Fruit fly (Drosophila melanogaster) whole organism, embryonic: ENCODE data around the gene APP-BP1.

Experiments used
- ATbp ChIP-seq: fragments of 200-800 bp; sonication (Bioruptor generic); optimal IDR thresholded peaks from 2 replicates; lab custom pipeline; 2017; ENCODE audit warnings: missing biosample characterization, mild to moderate bottlenecking, missing genetic modification characterization, missing genetic modification reagents
- Aef1 ChIP-seq: fragments of 200-800 bp; sonication (Bioruptor generic); IDR thresholded peaks from 3 replicates; pipeline ENCODE4 v1.3.6; 2022; ENCODE audit warnings: missing biosample characterization, missing genetic modification characterization
- Antp ChIP-seq: fragments of 200-800 bp; sonication (Bioruptor generic); optimal IDR thresholded peaks from 3 replicates; lab custom pipeline; 2016; ENCODE audit warnings: missing biosample characterization, missing genetic modification characterization
- CG10209 ChIP-seq: fragments of 200-800 bp; sonication (Bioruptor generic); optimal IDR thresholded peaks from 3 replicates; lab custom pipeline; 2017; ENCODE audit warnings: missing biosample characterization, mild to moderate bottlenecking, missing genetic modification characterization, missing genetic modification reagents
- CG10462 ChIP-seq: fragments of 200-800 bp; sonication (Bioruptor generic); optimal IDR thresholded peaks from 2 replicates; lab custom pipeline; 2016; ENCODE audit warnings: missing biosample characterization, missing genetic modification characterization
- CG11456 ChIP-seq: fragments of 200-800 bp; sonication (Bioruptor generic); IDR thresholded peaks from 3 replicates; pipeline ENCODE4 v1.3.6; 2022; ENCODE audit warnings: missing biosample characterization, missing genetic modification characterization
- CG12299 ChIP-seq: fragments of 200-800 bp; sonication (Bioruptor generic); optimal IDR thresholded peaks from 2 replicates; lab custom pipeline; 2018; ENCODE audit warnings: missing biosample characterization, mild to moderate bottlenecking, missing genetic modification characterization
- CG14441 ChIP-seq: fragments of 200-800 bp; sonication (Bioruptor generic); IDR thresholded peaks from 2 replicates; pipeline ENCODE4 v1.3.6; 2022; ENCODE audit warnings: missing biosample characterization, missing genetic modification characterization
- CG15073 ChIP-seq: fragments of 200-800 bp; sonication (Bioruptor generic); optimal IDR thresholded peaks from 2 replicates; lab custom pipeline; 2016; ENCODE audit warnings: missing biosample characterization, missing genetic modification characterization
- CG15514 ChIP-seq: fragments of 200-800 bp; sonication (Bioruptor generic); optimal IDR thresholded peaks from 3 replicates; lab custom pipeline; 2017; ENCODE audit warnings: missing biosample characterization, missing genetic modification characterization, mild to moderate bottlenecking, moderate library complexity, missing genetic modification reagents
- CG1647 ChIP-seq: fragments of 200-800 bp; sonication (Bioruptor generic); optimal IDR thresholded peaks from 3 replicates; lab custom pipeline; 2016; ENCODE audit warnings: missing biosample characterization, missing genetic modification characterization
- CG17359 ChIP-seq: fragments of 200-800 bp; sonication (Bioruptor generic); optimal IDR thresholded peaks from 3 replicates; lab custom pipeline; 2018; ENCODE audit warnings: missing biosample characterization, mild to moderate bottlenecking, missing genetic modification characterization, moderate library complexity
- CG17829 ChIP-seq: fragments of 200-800 bp; optimal IDR thresholded peaks from 2 replicates; lab custom pipeline; 2019; ENCODE audit warnings: missing biosample characterization, mild to moderate bottlenecking, missing genetic modification characterization, moderate library complexity
- CG1832 ChIP-seq: fragments of 200-800 bp; sonication (Bioruptor generic); optimal IDR thresholded peaks from 2 replicates; lab custom pipeline; 2017; ENCODE audit warnings: missing biosample characterization, mild to moderate bottlenecking, missing genetic modification characterization, inconsistent platforms
- CG2678 ChIP-seq: fragments of 200-800 bp; sonication (Bioruptor generic); optimal IDR thresholded peaks from 3 replicates; lab custom pipeline; 2019; ENCODE audit warnings: missing biosample characterization, mild to moderate bottlenecking, missing genetic modification characterization, moderate library complexity
- CG2889 ChIP-seq: fragments of 200-800 bp; sonication (Bioruptor generic); IDR thresholded peaks from 3 replicates; pipeline ENCODE4 v1.3.6; 2022; ENCODE audit warnings: missing biosample characterization, missing genetic modification characterization
- CG31441 ChIP-seq: fragments of 200-800 bp; sonication (Bioruptor generic); IDR thresholded peaks from 2 replicates; pipeline ENCODE4 v1.3.6; 2022; ENCODE audit warnings: missing biosample characterization, missing genetic modification characterization
- CG32532 ChIP-seq: fragments of 200-800 bp; sonication (Bioruptor generic); IDR thresholded peaks from 2 replicates; pipeline ENCODE4 v1.3.6; 2022; ENCODE audit warnings: missing biosample characterization, missing genetic modification characterization
- CG33557 ChIP-seq: fragments of 200-800 bp; sonication (Bioruptor generic); optimal IDR thresholded peaks from 2 replicates; lab custom pipeline; 2019; ENCODE audit warnings: missing biosample characterization, mild to moderate bottlenecking, missing genetic modification characterization, moderate library complexity
- CG4707 ChIP-seq: fragments of 200-800 bp; sonication (Bioruptor generic); optimal IDR thresholded peaks from 2 replicates; lab custom pipeline; 2018; ENCODE audit warnings: missing biosample characterization, mild to moderate bottlenecking, missing genetic modification characterization, moderate library complexity
- CG9215 ChIP-seq: fragments of 200-800 bp; sonication (Bioruptor generic); IDR thresholded peaks from 2 replicates; pipeline ENCODE4 v1.3.6; 2022; ENCODE audit warnings: missing biosample characterization, missing genetic modification characterization
- CG9437 ChIP-seq: fragments of 200-800 bp; sonication (Bioruptor generic); optimal IDR thresholded peaks from 2 replicates; lab custom pipeline; 2018; ENCODE audit warnings: missing biosample characterization, mild to moderate bottlenecking, missing genetic modification characterization
- Dip2 ChIP-seq: fragments of 200-800 bp; sonication (Bioruptor generic); IDR thresholded peaks from 2 replicates; pipeline ENCODE4 v1.3.6; 2022; ENCODE audit warnings: missing biosample characterization, missing genetic modification characterization
- Elba2 ChIP-seq: fragments of 200-800 bp; sonication (Bioruptor generic); optimal IDR thresholded peaks from 3 replicates; lab custom pipeline; 2016; ENCODE audit warnings: missing biosample characterization, missing genetic modification characterization
- HLH4C ChIP-seq: fragments of 200-800 bp; sonication (Bioruptor generic); IDR thresholded peaks from 3 replicates; pipeline ENCODE4 v1.3.6; 2022; ENCODE audit warnings: missing biosample characterization, missing genetic modification characterization; ENCODE audit not compliant: partially characterized antibody
- Hr39 ChIP-seq: fragments of >200 bp; optimal IDR thresholded peaks from 2 replicates; lab custom pipeline; 2017
- Max ChIP-seq: fragments of 200-800 bp; sonication (Bioruptor generic); optimal IDR thresholded peaks from 2 replicates; lab custom pipeline; 2016; ENCODE audit warnings: missing biosample characterization, mild to moderate bottlenecking, missing genetic modification characterization
- Poxn ChIP-seq: fragments of 200-800 bp; sonication (Bioruptor generic); IDR thresholded peaks from 2 replicates; pipeline ENCODE4 v1.3.6; 2022; ENCODE audit warnings: missing biosample characterization, missing genetic modification characterization
- Taf1 ChIP-seq: fragments of 200-800 bp; sonication (Bioruptor generic); IDR thresholded peaks from 2 replicates; pipeline ENCODE4 v1.3.6; 2022; ENCODE audit warnings: missing biosample characterization, missing genetic modification characterization
- aop ChIP-seq: fragments of 200-800 bp; sonication (Bioruptor generic); IDR thresholded peaks from 2 replicates; pipeline ENCODE4 v1.3.6; 2022; ENCODE audit warnings: missing biosample characterization, missing genetic modification characterization
- bcd ChIP-seq: fragments of 200-800 bp; sonication (Bioruptor generic); optimal IDR thresholded peaks from 2 replicates; lab custom pipeline; 2017; ENCODE audit warnings: missing biosample characterization, mild to moderate bottlenecking, missing genetic modification characterization
- bigmax ChIP-seq: fragments of 200-800 bp; sonication (Bioruptor generic); optimal IDR thresholded peaks from 2 replicates; lab custom pipeline; 2018; ENCODE audit warnings: missing biosample characterization, mild to moderate bottlenecking, missing genetic modification characterization
- bsh ChIP-seq, 2 experiments: fragments of 200-800 bp; sonication (Bioruptor generic); optimal IDR thresholded peaks; 2 replicates each; lab custom pipeline; 2017 to 2018; ENCODE audit warnings: mild to moderate bottlenecking in 2 of 2, missing biosample characterization in 2 of 2, missing genetic modification characterization in 2 of 2, moderate library complexity in 1 of 2
- cg ChIP-seq: fragments of 200-800 bp; sonication (Bioruptor generic); optimal IDR thresholded peaks from 3 replicates; lab custom pipeline; 2019; ENCODE audit warnings: missing biosample characterization, mild to moderate bottlenecking, missing genetic modification characterization, moderate library complexity
- chinmo ChIP-seq: fragments of 200-800 bp; sonication (Bioruptor generic); IDR thresholded peaks from 4 replicates; pipeline ENCODE4 v1.3.6; 2022; ENCODE audit warnings: missing biosample characterization, missing genetic modification characterization; ENCODE audit not compliant: partially characterized antibody
- corto ChIP-seq: fragments of 200-800 bp; sonication (Bioruptor generic); optimal IDR thresholded peaks from 2 replicates; lab custom pipeline; 2016; ENCODE audit warnings: missing biosample characterization, mild to moderate bottlenecking, missing genetic modification characterization, moderate library complexity
- dmrt99B ChIP-seq: fragments of 200-800 bp; sonication (Bioruptor generic); optimal IDR thresholded peaks from 2 replicates; lab custom pipeline; 2018; ENCODE audit warnings: missing biosample characterization, mild to moderate bottlenecking, missing genetic modification characterization, moderate library complexity
- fru ChIP-seq: fragments of >200 bp; optimal IDR thresholded peaks from 2 replicates; lab custom pipeline; 2017
- ftz-f1 ChIP-seq: fragments of 200-800 bp; sonication (Bioruptor generic); optimal IDR thresholded peaks from 2 replicates; lab custom pipeline; 2016; ENCODE audit warnings: missing biosample characterization, missing genetic modification characterization
- gfzf ChIP-seq: fragments of 200-800 bp; sonication (Bioruptor generic); optimal IDR thresholded peaks from 2 replicates; lab custom pipeline; 2016; ENCODE audit warnings: missing biosample characterization, mild to moderate bottlenecking, missing genetic modification characterization, moderate library complexity
- gt ChIP-seq: fragments of 200-800 bp; sonication (Bioruptor generic); IDR thresholded peaks from 2 replicates; pipeline ENCODE4 v1.3.6; 2022; ENCODE audit warnings: missing biosample characterization, missing genetic modification characterization
- hth ChIP-seq: fragments of >200 bp; optimal IDR thresholded peaks from 2 replicates; lab custom pipeline; 2017; ENCODE audit warnings: inconsistent platforms
- insv ChIP-seq, 2 experiments: fragments of 200-800 bp; sonication (Bioruptor generic); optimal IDR thresholded peaks; 3 replicates each; lab custom pipeline; 2016 to 2018; ENCODE audit warnings: missing biosample characterization in 2 of 2, missing genetic modification characterization in 2 of 2
- ken ChIP-seq: fragments of 200-800 bp; sonication (Bioruptor generic); IDR thresholded peaks from 3 replicates; pipeline ENCODE4 v1.3.6; 2022; ENCODE audit warnings: missing biosample characterization, missing genetic modification characterization
- nau ChIP-seq: fragments of 200-800 bp; sonication (Bioruptor generic); optimal IDR thresholded peaks from 3 replicates; lab custom pipeline; 2017; ENCODE audit warnings: missing biosample characterization, mild to moderate bottlenecking, missing genetic modification characterization, missing genetic modification reagents
- nerfin-2 ChIP-seq: fragments of 200-800 bp; sonication (Bioruptor generic); IDR thresholded peaks from 2 replicates; pipeline ENCODE4 v1.3.6; 2022; ENCODE audit warnings: missing biosample characterization, missing genetic modification characterization; ENCODE audit not compliant: partially characterized antibody
- nom ChIP-seq: fragments of 200-800 bp; sonication (Bioruptor generic); optimal IDR thresholded peaks from 2 replicates; lab custom pipeline; 2017; ENCODE audit warnings: missing biosample characterization, missing genetic modification characterization, mild to moderate bottlenecking, moderate library complexity, missing genetic modification reagents
- pho ChIP-seq: fragments of 200-800 bp; sonication (Bioruptor generic); optimal IDR thresholded peaks from 2 replicates; lab custom pipeline; 2016; ENCODE audit warnings: missing biosample characterization, missing genetic modification characterization
- pita ChIP-seq: fragments of 200-800 bp; sonication (Bioruptor generic); optimal IDR thresholded peaks from 2 replicates; lab custom pipeline; 2017; ENCODE audit warnings: missing biosample characterization, mild to moderate bottlenecking, missing genetic modification characterization
- twi ChIP-seq: fragments of 200-800 bp; optimal IDR thresholded peaks from 2 replicates; lab custom pipeline; 2019; ENCODE audit warnings: missing biosample characterization, mild to moderate bottlenecking, missing genetic modification characterization, moderate library complexity

Gene APP-BP1

dm6 chr3L:11091943-11092609, 6.1 kb upstream of the APP-BP1 start (continued):
- TF ChIP-seq nau (GFP tag; lab: Kevin White, UChicago) (peak; percentile 47), gfzf (peak; percentile 21), ken (GFP tag; lab: Robert Waterston, UW) (peak; percentile 73), pho (GFP tag; lab: Kevin White, UChicago) (peak; percentile 48), bigmax (GFP tag; lab: Kevin White, UChicago) (no peak), Taf1 (GFP tag; lab: Robert Waterston, UW) (0 out of 2 replicates have a peak, but pooled peaks have one; percentile 21), Antp (GFP tag; lab: Kevin White, UChicago) (peak; percentile 63), bcd (GFP tag; lab: Kevin White, UChicago) (peak; percentile 43), Hr39 (lab: Kevin White, UChicago) (no peak), CG11456 (GFP tag; lab: Robert Waterston, UW) (peak; percentile 67; the same call in 2 of the 3 replicates), CG4707 (GFP tag; lab: Kevin White, UChicago) (no peak), CG1647 (GFP tag; lab: Kevin White, UChicago) (peak; percentile 67), CG32532 (0 out of 2 replicates have a peak, but pooled peaks have one; percentile 43), hth (lab: Kevin White, UChicago) (no peak), nerfin-2 (GFP tag; lab: Robert Waterston, UW) (no peak), bsh (GFP tag; optimal IDR thresholded peaks at IDR 0.05; lab: Kevin White, UChicago) (peak in 1 of 2 experiments; percentile 34), CG14441 (peak; percentile 7; the same call in 1 of the 2 replicates), gt (GFP tag; lab: Robert Waterston, UW) (no peak), CG15073 (no peak), Aef1 (GFP tag; lab: Robert Waterston, UW) (no peak; the same call in 2 of the 3 replicates), CG9437 (GFP tag; lab: Kevin White, UChicago) (peak; percentile 40), Dip2 (GFP tag; lab: Robert Waterston, UW) (no peak), twi (no peak), cg (GFP tag; lab: Kevin White, UChicago) (no peak), CG10209 (peak; percentile 34), insv (GFP tag; optimal IDR thresholded peaks at IDR 0.05; lab: Kevin White, UChicago) (peak in 1 of 2 experiments; percentile 33), Elba2 (GFP tag; lab: Kevin White, UChicago) (peak; percentile 27), CG33557 (GFP tag; lab: Kevin White, UChicago) (peak; percentile 22), fru (no peak), CG12299 (tag; lab: Kevin White, UChicago) (no peak), ATbp (GFP tag; lab: Kevin White, UChicago) (no peak), ftz-f1 (GFP tag; lab: Kevin White, UChicago) (peak; percentile 75), chinmo (GFP tag; lab: Robert Waterston, UW) (peak; percentile 94), dmrt99B (tag; lab: Kevin White, UChicago) (no peak), CG2889 (no peak), CG15514 (GFP tag; lab: Kevin White, UChicago) (peak; percentile 62), CG9215 (GFP tag; lab: Robert Waterston, UW) (0 out of 2 replicates have a peak, but pooled peaks have one; percentile 6), CG31441 (GFP tag; lab: Robert Waterston, UW) (no peak), aop (GFP tag; lab: Robert Waterston, UW) (no peak), CG2678 (tag; lab: Kevin White, UChicago) (no peak), HLH4C (no peak), CG1832 (GFP tag; lab: Kevin White, UChicago) (no peak), nom (peak; percentile 59), CG10462 (peak; percentile 43), CG17829 (tag; lab: Kevin White, UChicago) (peak; percentile 31), Poxn (GFP tag; lab: Robert Waterston, UW) (no peak), CG17359 (tag; lab: Kevin White, UChicago) (peak; percentile 30), pita (GFP tag; lab: Kevin White, UChicago) (no peak), Max (GFP tag; lab: Kevin White, UChicago) (peak; percentile 7), corto (GFP tag; lab: Kevin White, UChicago) (peak; percentile 47)
